Worm (Caenorhabditis elegans): ENCODE measurements around the gene ubh-1.

Gene ubh-1

ce11 chrV:6514887-6515324 lies 3.7 kb upstream of the ubh-1 start, which contains the start of gene dpy-11 (continued):
- TF ChIP-seq ztf-25 (GFP tag; IDR thresholded peaks at IDR 0.05) (no peak), snpc-1.1 (tag; optimal IDR thresholded peaks at IDR 0.05; ENCODE audit: insufficient read depth) (no peak), nhr-179 (tag; optimal IDR thresholded peaks at IDR 0.05) (no peak), nfyb-1 (GFP tag; IDR thresholded peaks at IDR 0.05) (peak; percentile 22; the same call in 1 of the 2 replicates), zfh-2 (GFP tag; conservative IDR thresholded peaks at IDR 0.05) (no peak), nhr-27 (tag; optimal IDR thresholded peaks at IDR 0.05) (no peak), nhr-120 (GFP tag; IDR thresholded peaks at IDR 0.05) (no peak), ztf-28 (GFP tag; IDR thresholded peaks at IDR 0.05) (no peak), nhr-80 (tag; optimal IDR thresholded peaks at IDR 0.05) (no peak), C06A6.2 (GFP tag; conservative IDR thresholded peaks at IDR 0.05) (no peak), lin-26 (GFP tag; IDR thresholded peaks at IDR 0.05) (peak; percentile 27; the same call in 1 of the 2 replicates), hlh-26 (GFP tag; conservative IDR thresholded peaks at IDR 0.05) (no peak), bed-1 (GFP tag; IDR thresholded peaks at IDR 0.05) (0 out of 2 replicates have a peak, but pooled peaks have one; percentile 80), gei-17 (GFP tag; optimal IDR thresholded peaks at IDR 0.05) (peak; percentile 25), rec-8 (tag; optimal IDR thresholded peaks at IDR 0.05) (no peak), F37B4.10 (GFP tag; IDR thresholded peaks at IDR 0.05) (0 out of 2 replicates have a peak, but pooled peaks have one; percentile 6), aptf-3 (GFP tag; IDR thresholded peaks at IDR 0.05) (0 out of 2 replicates have a peak, but pooled peaks have one; percentile 80), ceh-91 (GFP tag; IDR thresholded peaks at IDR 0.05) (no peak), madf-10 (tag; optimal IDR thresholded peaks at IDR 0.05) (no peak), lsy-27 (tag; optimal IDR thresholded peaks at IDR 0.05; ENCODE audit: borderline replicate concordance, insufficient read depth) (no peak), T26A5.8 (tag; optimal IDR thresholded peaks at IDR 0.05) (no peak), bed-2 (GFP tag; IDR thresholded peaks at IDR 0.05) (no peak), madf-3 (GFP tag; IDR thresholded peaks at IDR 0.05) (peak; percentile 80), chd-7 (tag; optimal IDR thresholded peaks at IDR 0.05) (peak; percentile 35), dpff-1 (tag; optimal IDR thresholded peaks at IDR 0.05) (peak; percentile 21), F10E7.11 (tag; optimal IDR thresholded peaks at IDR 0.05) (no peak), hrde-1 (tag; optimal IDR thresholded peaks at IDR 0.05; ENCODE audit: borderline replicate concordance) (peak; percentile 20), C17E4.6 (GFP tag; IDR thresholded peaks at IDR 0.05) (no peak), sptf-2 (GFP tag; optimal IDR thresholded peaks at IDR 0.05) (no peak), repo-1 (tag; optimal IDR thresholded peaks at IDR 0.05) (peak; percentile 93), dox-1 (GFP tag; IDR thresholded peaks at IDR 0.05) (peak; percentile 58), tlf-1 (GFP tag; optimal IDR thresholded peaks at IDR 0.05) (peak; percentile 64), ceh-79 (tag; optimal IDR thresholded peaks at IDR 0.05) (no peak), athp-1 (tag; optimal IDR thresholded peaks at IDR 0.05) (peak; percentile 32), Y95B8A.8 (GFP tag; IDR thresholded peaks at IDR 0.05) (no peak), Y67H2A.10 (GFP tag; conservative IDR thresholded peaks at IDR 0.05) (no peak), ceh-100 (GFP tag; IDR thresholded peaks at IDR 0.05) (no peak), lin-54 (GFP tag; optimal IDR thresholded peaks at IDR 0.05) (peak; percentile 28), Y56A3A.18 (GFP tag; IDR thresholded peaks at IDR 0.05) (no peak; the same call in none of the 2 replicates), hmg-20 (GFP tag; IDR thresholded peaks at IDR 0.05) (peak; percentile 23; the same call in 1 of the 2 replicates), atf-7 (tag; optimal IDR thresholded peaks at IDR 0.05) (peak; percentile 55), snpc-3.4 (tag; optimal IDR thresholded peaks at IDR 0.05) (no peak), ekl-4 (GFP tag; IDR thresholded peaks at IDR 0.05) (peak; percentile 65), pha-4 (tag; optimal IDR thresholded peaks at IDR 0.05) (no peak), lin-40 (tag; optimal IDR thresholded peaks at IDR 0.05) (peak; percentile 33), B0261.1 (tag; optimal IDR thresholded peaks at IDR 0.05) (no peak), somi-1 (GFP tag; optimal IDR thresholded peaks at IDR 0.05) (peak; percentile 74), ama-1 (optimal IDR thresholded peaks at IDR 0.05) (peak; percentile 98), ama-1 (GFP tag; optimal IDR thresholded peaks at IDR 0.05) (no peak)
